Fruit fly (Drosophila melanogaster): ENCODE measurements around the gene Cyp313a4.

dm6 chr3R:12674041-12674623 is 7.0 kb downstream of the Cyp313a4 start, which contains the start of gene Gnmt:
- TF ChIP-seq CG9139 (GFP tag; optimal IDR thresholded peaks at IDR 0.05): no peak
- TF ChIP-seq Blimp-1 (GFP tag; optimal IDR thresholded peaks at IDR 0.05): no peak
- no peak for TF ChIP-seq CG7368 (GFP tag; optimal IDR thresholded peaks at IDR 0.05)
- TF ChIP-seq Sox14 (GFP tag; optimal IDR thresholded peaks at IDR 0.05): no peak
- TF ChIP-seq CG8319 (GFP tag; optimal IDR thresholded peaks at IDR 0.05): no peak

All from whole organism, prepupa.